Worm (Caenorhabditis elegans) whole organism, L2 larva: ENCODE results near the gene E04F6.8.

Experiments used
- R02D3.7 ChIP-seq: fragments of 150-350 bp; optimal IDR thresholded peaks from 2 replicates; lab custom pipeline; 2014; ENCODE audit warnings: missing biosample characterization, missing genetic modification characterization
- aly-2 ChIP-seq: fragments of 150-350 bp; optimal IDR thresholded peaks from 2 replicates; lab custom pipeline; 2014; ENCODE audit warnings: missing biosample characterization, missing genetic modification characterization
- ama-1 ChIP-seq: fragments of 150-350 bp; optimal IDR thresholded peaks from 2 replicates; lab custom pipeline; 2018; ENCODE audit warnings: inconsistent platforms
- dmd-4 ChIP-seq: sonication (generic microtip); optimal IDR thresholded peaks from 2 replicates; lab custom pipeline; 2017; ENCODE audit warnings: missing biosample characterization, missing genetic modification characterization
- lin-39 ChIP-seq: fragments of 150-350 bp; optimal IDR thresholded peaks from 2 replicates; lab custom pipeline; 2014; ENCODE audit warnings: missing biosample characterization, missing genetic modification reagents, missing genetic modification characterization
- mdl-1 ChIP-seq, 2 experiments: fragments of 150-350 bp in 1 of 2; sonication (generic microtip) in 1 of 2; optimal IDR thresholded peaks; 2 replicates each; lab custom pipeline; 2017; ENCODE audit warnings: missing biosample characterization in 2 of 2, missing genetic modification characterization in 2 of 2
- nhr-10 ChIP-seq: sonication (generic microtip); optimal IDR thresholded peaks from 2 replicates; lab custom pipeline; 2017; ENCODE audit warnings: missing biosample characterization, missing genetic modification characterization
- nhr-237 ChIP-seq: fragments of 150-350 bp; optimal IDR thresholded peaks from 2 replicates; lab custom pipeline; 2014; ENCODE audit warnings: missing biosample characterization, missing genetic modification characterization
- nhr-77 ChIP-seq: fragments of 150-350 bp; optimal IDR thresholded peaks from 2 replicates; lab custom pipeline; 2014; ENCODE audit warnings: missing biosample characterization, missing genetic modification characterization
- peb-1 ChIP-seq: fragments of 150-350 bp; optimal IDR thresholded peaks from 2 replicates; lab custom pipeline; 2014; ENCODE audit warnings: missing biosample characterization, missing genetic modification characterization
- unc-62 ChIP-seq: fragments of 150-350 bp; optimal IDR thresholded peaks from 2 replicates; lab custom pipeline; 2014; ENCODE audit warnings: missing biosample characterization, missing genetic modification reagents, missing genetic modification characterization
- zag-1 ChIP-seq: fragments of 150-350 bp; optimal IDR thresholded peaks from 2 replicates; lab custom pipeline; 2014; ENCODE audit warnings: missing biosample characterization, missing genetic modification characterization

DNA sequence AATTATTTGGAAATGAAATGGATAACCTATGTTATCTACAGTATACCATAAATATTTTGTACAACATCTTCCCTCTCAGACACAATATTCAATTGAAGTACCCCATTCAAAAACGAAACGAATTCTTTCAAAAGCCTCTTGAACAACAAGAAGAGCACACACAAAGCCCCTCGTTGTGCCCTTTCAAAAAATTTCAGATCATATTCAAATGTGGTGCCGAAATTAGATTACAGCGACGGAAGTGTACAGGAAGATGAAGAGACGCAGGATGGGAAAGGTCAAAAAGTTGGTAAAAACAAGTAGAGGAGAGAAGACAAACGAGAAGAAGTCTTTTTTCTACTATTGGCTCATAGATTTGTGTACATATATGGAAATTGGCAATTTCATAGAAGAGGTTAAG, 35.1 kb downstream of the E04F6.8 start:
- TF ChIP-seq nhr-10 (no peak), ama-1 (lab: Kevin White, UChicago) (no peak), dmd-4 (tag; lab: Kevin White, UChicago) (no peak), aly-2 (tag; lab: Kevin White, UChicago) (no peak), mdl-1 (tag; optimal IDR thresholded peaks at IDR 0.05; lab: Kevin White, UChicago) (no peak), unc-62 (GFP tag; lab: Kevin White, UChicago) (no peak), lin-39 (tag; lab: Kevin White, UChicago) (no peak), R02D3.7 (no peak), nhr-77 (tag; lab: Kevin White, UChicago) (no peak), zag-1 (no peak), nhr-237 (tag; lab: Kevin White, UChicago) (no peak), peb-1 (no peak)
